Worm (Caenorhabditis elegans): ENCODE results near the gene F42D1.4.

- TF ChIP-seq unc-55 (GFP tag; optimal IDR thresholded peaks at IDR 0.05) (no peak), ceh-14 (tag; optimal IDR thresholded peaks at IDR 0.05) (no peak), ama-1 (optimal IDR thresholded peaks at IDR 0.05) (no peak), pat-9 (tag; optimal IDR thresholded peaks at IDR 0.05) (no peak), tbx-2 (tag; optimal IDR thresholded peaks at IDR 0.05) (no peak), pqm-1 (tag; optimal IDR thresholded peaks at IDR 0.05) (no peak), sox-4 (tag; optimal IDR thresholded peaks at IDR 0.05) (no peak), pag-3 (tag; optimal IDR thresholded peaks at IDR 0.05; ENCODE audit: borderline replicate concordance) (no peak)
These were observed 21.7 kb downstream of the F42D1.4 start for ce11 chrX:14828766-14829165.
